Worm (Caenorhabditis elegans) whole organism, young adult: Measurements from ENCODE around the gene nspb-12.

ENCODE experiments used
- ama-1 ChIP-seq, 3 experiments: fragments of 150-350 bp in 1 of 3; sonication (generic microtip) in 2 of 3; optimal IDR thresholded peaks; 2 replicates each; lab custom pipeline; 2014 to 2018; ENCODE audit warnings: missing biosample characterization in 2 of 3, missing genetic modification characterization in 2 of 3, missing genetic modification reagents in 2 of 3
- fkh-3 ChIP-seq: sonication (generic microtip); optimal IDR thresholded peaks from 2 replicates; lab custom pipeline; 2016; ENCODE audit warnings: mild to moderate bottlenecking, missing genetic modification characterization, missing compliant biosample characterization
- madf-8 ChIP-seq: fragments of 200-800 bp; sonication (Bioruptor generic); conservative IDR thresholded peaks from 2 replicates; pipeline ENCODE4 v1.3.6; 2022; ENCODE audit warnings: missing genetic modification reagents, missing genetic modification characterization, missing compliant biosample characterization
- nfyb-1 ChIP-seq: fragments of 200-800 bp; sonication (Bioruptor generic); IDR thresholded peaks from 2 replicates; pipeline ENCODE4 v1.3.6; 2022; ENCODE audit warnings: missing genetic modification reagents, missing genetic modification characterization, missing compliant biosample characterization

DNA sequence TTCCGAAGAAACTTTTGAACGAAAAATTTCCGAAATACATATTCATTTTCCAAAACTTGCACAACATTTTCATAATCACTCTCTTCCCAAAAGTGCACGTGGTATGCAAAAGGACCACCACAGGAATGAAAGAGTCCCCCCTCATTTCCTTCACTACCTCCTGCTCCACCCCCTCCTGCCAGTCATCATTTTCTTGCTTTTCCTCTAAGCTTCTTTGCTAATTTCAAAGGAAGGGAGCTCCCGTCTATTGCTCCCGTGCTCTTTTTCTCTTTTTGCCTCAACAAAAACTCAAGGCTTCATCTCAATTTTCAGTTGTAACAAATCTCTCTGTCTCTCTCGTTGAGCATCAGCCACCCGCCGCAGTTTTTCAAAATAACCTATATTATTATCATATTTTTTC, 4.2 kb upstream of the nspb-12 start:
- TF ChIP-seq ama-1 (optimal IDR thresholded peaks at IDR 0.05; lab: Kevin White, UChicago) (no peak), ama-1 (GFP tag; optimal IDR thresholded peaks at IDR 0.05; lab: Kevin White, UChicago) (no peak), madf-8 (no peak), nfyb-1 (GFP tag; lab: Robert Waterston, UW) (no peak), fkh-3 (no peak)
